Worm (Caenorhabditis elegans) whole organism, young adult: ENCODE measurements around the gene gst-28.

ENCODE experiments used
- B0336.3 ChIP-seq: fragments of 200-800 bp; sonication (Bioruptor generic); IDR thresholded peaks from 2 replicates; pipeline ENCODE4 v1.3.6; 2022; ENCODE audit warnings: missing genetic modification characterization, missing compliant biosample characterization
- C06A6.2 ChIP-seq: fragments of 200-800 bp; sonication (Bioruptor generic); conservative IDR thresholded peaks from 2 replicates; pipeline ENCODE4 v1.3.6; 2022; ENCODE audit warnings: missing genetic modification characterization, missing compliant biosample characterization
- F22D6.2 ChIP-seq: sonication (generic microtip); optimal IDR thresholded peaks from 2 replicates; lab custom pipeline; 2016; ENCODE audit warnings: mild to moderate bottlenecking, missing genetic modification characterization, missing compliant biosample characterization
- F37B4.10 ChIP-seq: fragments of 200-800 bp; sonication (Bioruptor generic); IDR thresholded peaks from 2 replicates; pipeline ENCODE4 v1.3.6; 2022; ENCODE audit warnings: missing genetic modification characterization, missing compliant biosample characterization
- Y53G8AR.9 ChIP-seq: fragments of 200-800 bp; sonication (Bioruptor generic); conservative IDR thresholded peaks from 2 replicates; pipeline ENCODE4 v1.3.6; 2022; ENCODE audit warnings: missing genetic modification reagents, missing genetic modification characterization, missing compliant biosample characterization
- Y79H2A.3 ChIP-seq: fragments of 200-800 bp; sonication (Bioruptor generic); conservative IDR thresholded peaks from 2 replicates; pipeline ENCODE4 v1.3.6; 2022; ENCODE audit warnings: missing genetic modification reagents, missing genetic modification characterization, missing compliant biosample characterization
- Y95B8A.8 ChIP-seq: fragments of 200-800 bp; sonication (Bioruptor generic); IDR thresholded peaks from 2 replicates; pipeline ENCODE4 v1.3.6; 2022; ENCODE audit warnings: missing genetic modification reagents, missing genetic modification characterization, missing compliant biosample characterization
- attf-5 ChIP-seq: fragments of 200-800 bp; sonication (Bioruptor generic); optimal IDR thresholded peaks from 2 replicates; lab custom pipeline; 2018; ENCODE audit warnings: mild to moderate bottlenecking, missing genetic modification characterization, missing compliant biosample characterization
- bed-1 ChIP-seq: fragments of 200-800 bp; sonication (Bioruptor generic); IDR thresholded peaks from 2 replicates; pipeline ENCODE4 v1.3.6; 2022; ENCODE audit warnings: missing genetic modification reagents, missing genetic modification characterization, missing compliant biosample characterization
- bed-2 ChIP-seq: fragments of 200-800 bp; sonication (Bioruptor generic); IDR thresholded peaks from 2 replicates; pipeline ENCODE4 v1.3.6; 2022; ENCODE audit warnings: missing genetic modification reagents, missing genetic modification characterization, missing compliant biosample characterization
- cebp-1 ChIP-seq, 2 experiments: fragments of 200-800 bp in 1 of 2; sonication (Bioruptor generic) in 1 of 2; sonication (generic microtip) in 1 of 2; IDR thresholded peaks in 1 of 2; optimal IDR thresholded peaks in 1 of 2; 2 replicates each; pipeline versions ENCODE4 v1.3.6 to Lab custom; 2017 to 2022; ENCODE audit warnings: missing compliant biosample characterization in 2 of 2, missing genetic modification characterization in 2 of 2, mild to moderate bottlenecking in 1 of 2, missing genetic modification reagents in 1 of 2, moderate library complexity in 1 of 2
- cebp-2 ChIP-seq: fragments of 200-800 bp; sonication (Bioruptor generic); IDR thresholded peaks from 2 replicates; pipeline ENCODE4 v1.3.6; 2022; ENCODE audit warnings: missing genetic modification characterization, missing compliant biosample characterization
- ceh-100 ChIP-seq: fragments of 200-800 bp; sonication (Bioruptor generic); IDR thresholded peaks from 2 replicates; pipeline ENCODE4 v1.3.6; 2022; ENCODE audit warnings: missing genetic modification reagents, missing genetic modification characterization, missing compliant biosample characterization
- ceh-27 ChIP-seq: fragments of 200-800 bp; sonication (Bioruptor generic); optimal IDR thresholded peaks from 2 replicates; lab custom pipeline; 2018; ENCODE audit warnings: mild to moderate bottlenecking, missing genetic modification characterization, moderate library complexity, missing compliant biosample characterization
- die-1 ChIP-seq: sonication (generic microtip); optimal IDR thresholded peaks from 2 replicates; lab custom pipeline; 2016; ENCODE audit warnings: missing genotype, mild to moderate bottlenecking, missing genetic modification characterization, missing compliant biosample characterization
- dpl-1 ChIP-seq: fragments of 150-350 bp; optimal IDR thresholded peaks from 2 replicates; lab custom pipeline; 2014; ENCODE audit warnings: missing biosample characterization, missing genetic modification reagents, missing genetic modification characterization
- fkh-3 ChIP-seq: sonication (generic microtip); optimal IDR thresholded peaks from 2 replicates; lab custom pipeline; 2016; ENCODE audit warnings: mild to moderate bottlenecking, missing genetic modification characterization, missing compliant biosample characterization
- hlh-12 ChIP-seq: sonication (generic microtip); optimal IDR thresholded peaks from 2 replicates; lab custom pipeline; 2016; ENCODE audit warnings: missing genetic modification characterization, missing compliant biosample characterization
- hmg-1.2 ChIP-seq: fragments of 200-800 bp; sonication (Bioruptor generic); IDR thresholded peaks from 2 replicates; pipeline ENCODE4 v1.3.6; 2022; ENCODE audit warnings: missing genetic modification reagents, missing genetic modification characterization, missing compliant biosample characterization
- lin-35 ChIP-seq, 3 experiments: fragments of 150-350 bp in 2 of 3; sonication (generic microtip) in 1 of 3; optimal IDR thresholded peaks; 2 replicates each; lab custom pipeline; 2014 to 2018; ENCODE audit warnings: missing biosample characterization in 3 of 3, missing genetic modification characterization in 3 of 3, missing genetic modification reagents in 3 of 3
- lin-40 ChIP-seq: sonication (generic microtip); optimal IDR thresholded peaks from 2 replicates; lab custom pipeline; 2016; ENCODE audit warnings: missing genetic modification characterization, mild to moderate bottlenecking, missing compliant biosample characterization, missing genotype, missing genetic modification reagents
- lin-54 ChIP-seq: fragments of 200-800 bp; sonication (Bioruptor generic); optimal IDR thresholded peaks from 2 replicates; lab custom pipeline; 2018; ENCODE audit warnings: mild to moderate bottlenecking, missing genetic modification characterization, missing compliant biosample characterization
- lir-1 ChIP-seq: fragments of 200-800 bp; sonication (Bioruptor generic); conservative IDR thresholded peaks from 2 replicates; pipeline ENCODE4 v1.3.6; 2022; ENCODE audit warnings: missing genetic modification reagents, missing genetic modification characterization, missing compliant biosample characterization
- lsy-27 ChIP-seq: sonication (generic microtip); optimal IDR thresholded peaks from 2 replicates; lab custom pipeline; 2017; ENCODE audit warnings: missing genetic modification characterization, mild to moderate bottlenecking, missing compliant biosample characterization, antibody characterized with exemption, missing genotype, borderline replicate concordance; ENCODE audit not compliant: insufficient read depth
- madf-10 ChIP-seq: sonication (generic microtip); optimal IDR thresholded peaks from 2 replicates; lab custom pipeline; 2016; ENCODE audit warnings: mild to moderate bottlenecking, missing genetic modification characterization, missing compliant biosample characterization
- madf-8 ChIP-seq: fragments of 200-800 bp; sonication (Bioruptor generic); conservative IDR thresholded peaks from 2 replicates; pipeline ENCODE4 v1.3.6; 2022; ENCODE audit warnings: missing genetic modification reagents, missing genetic modification characterization, missing compliant biosample characterization
- nfya-1 ChIP-seq: sonication (generic microtip); optimal IDR thresholded peaks from 2 replicates; lab custom pipeline; 2017; ENCODE audit warnings: antibody characterized with exemption, missing compliant biosample characterization, missing genetic modification characterization, borderline replicate concordance; ENCODE audit not compliant: insufficient read depth
- nhr-120 ChIP-seq: fragments of 200-800 bp; sonication (Bioruptor generic); IDR thresholded peaks from 2 replicates; pipeline ENCODE4 v1.3.6; 2022; ENCODE audit warnings: missing genetic modification characterization, missing compliant biosample characterization
- nhr-80 ChIP-seq: sonication (generic microtip); optimal IDR thresholded peaks from 2 replicates; lab custom pipeline; 2016; ENCODE audit warnings: missing genetic modification characterization, missing compliant biosample characterization
- pbrm-1 ChIP-seq: fragments of 200-800 bp; sonication (Bioruptor generic); IDR thresholded peaks from 2 replicates; pipeline ENCODE4 v1.3.6; 2022; ENCODE audit warnings: missing genetic modification reagents, missing genetic modification characterization, missing compliant biosample characterization
- pha-4 ChIP-seq: fragments of 150-350 bp; sonication (generic microtip); optimal IDR thresholded peaks from 2 replicates; lab custom pipeline; 2014; ENCODE audit warnings: missing biosample characterization, missing genetic modification reagents, missing genetic modification characterization
- rec-8 ChIP-seq, 2 experiments: sonication (generic microtip); optimal IDR thresholded peaks; 2 replicates each; lab custom pipeline; 2016; ENCODE audit warnings: mild to moderate bottlenecking in 2 of 2, missing genetic modification characterization in 2 of 2, missing genetic modification reagents in 2 of 2, missing genotype in 2 of 2, missing biosample characterization in 1 of 2, missing compliant biosample characterization in 1 of 2, moderate library complexity in 1 of 2
- sea-2 ChIP-seq: fragments of 200-800 bp; sonication (Bioruptor generic); IDR thresholded peaks from 2 replicates; pipeline ENCODE4 v1.3.6; 2022; ENCODE audit warnings: missing genetic modification characterization, missing compliant biosample characterization
- snpc-3.4 ChIP-seq: sonication (generic microtip); optimal IDR thresholded peaks from 2 replicates; lab custom pipeline; 2017; ENCODE audit warnings: missing genetic modification characterization, mild to moderate bottlenecking, missing compliant biosample characterization, antibody characterized with exemption, moderate library complexity, missing genotype, missing genetic modification reagents
- tbx-9 ChIP-seq: sonication (generic microtip); optimal IDR thresholded peaks from 2 replicates; lab custom pipeline; 2016; ENCODE audit warnings: borderline replicate concordance, missing genetic modification characterization, inconsistent platforms, missing compliant biosample characterization
- tlf-1 ChIP-seq: fragments of 200-800 bp; sonication (Bioruptor generic); optimal IDR thresholded peaks from 2 replicates; lab custom pipeline; 2018; ENCODE audit warnings: mild to moderate bottlenecking, missing genetic modification characterization, missing compliant biosample characterization
- unc-62 ChIP-seq: fragments of 150-350 bp; optimal IDR thresholded peaks from 2 replicates; lab custom pipeline; 2014; ENCODE audit warnings: missing biosample characterization, missing genetic modification reagents, missing genetic modification characterization
- zfh-2 ChIP-seq: fragments of 200-800 bp; sonication (Bioruptor generic); conservative IDR thresholded peaks from 2 replicates; pipeline ENCODE4 v1.3.6; 2022; ENCODE audit warnings: missing genetic modification reagents, missing genetic modification characterization, missing compliant biosample characterization
- ztf-28 ChIP-seq: fragments of 200-800 bp; sonication (Bioruptor generic); IDR thresholded peaks from 2 replicates; pipeline ENCODE4 v1.3.6; 2022; ENCODE audit warnings: missing genetic modification reagents, missing genetic modification characterization, missing compliant biosample characterization

gst-28 gene

ce11 chrII:15193961-15194360, 26.6 kb upstream of the gst-28 start (continued):
- TF ChIP-seq lin-54 (GFP tag; lab: Kevin White, UChicago) = no peak
- no peak for TF ChIP-seq tbx-9 (tag; lab: Kevin White, UChicago)

DNA sequence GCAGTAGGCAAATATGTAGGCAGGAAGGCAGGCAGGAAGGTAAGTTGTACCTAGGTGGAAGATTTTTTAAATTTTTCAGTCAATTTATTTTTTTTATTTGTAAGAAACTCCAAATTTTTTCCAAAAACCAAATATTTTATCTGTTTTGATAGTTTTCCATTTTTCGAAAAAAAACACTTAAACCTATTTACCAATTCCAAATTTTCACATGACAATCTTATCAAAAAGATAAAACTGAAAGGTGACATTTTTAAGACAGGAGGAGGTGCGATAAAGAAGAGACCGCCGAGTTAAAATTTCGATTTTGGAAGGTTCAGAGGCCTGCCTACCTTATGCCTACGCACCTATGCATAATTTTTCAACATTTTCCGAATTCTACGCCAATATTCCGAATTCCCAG, 23.6 kb upstream of the gst-28 start:
- TF ChIP-seq lin-35 (GFP tag; optimal IDR thresholded peaks at IDR 0.05; lab: Kevin White, UChicago) (no peak), ceh-27 (GFP tag; lab: Kevin White, UChicago) (no peak), nhr-80 (tag; lab: Kevin White, UChicago) (peak; percentile 35)

DNA sequence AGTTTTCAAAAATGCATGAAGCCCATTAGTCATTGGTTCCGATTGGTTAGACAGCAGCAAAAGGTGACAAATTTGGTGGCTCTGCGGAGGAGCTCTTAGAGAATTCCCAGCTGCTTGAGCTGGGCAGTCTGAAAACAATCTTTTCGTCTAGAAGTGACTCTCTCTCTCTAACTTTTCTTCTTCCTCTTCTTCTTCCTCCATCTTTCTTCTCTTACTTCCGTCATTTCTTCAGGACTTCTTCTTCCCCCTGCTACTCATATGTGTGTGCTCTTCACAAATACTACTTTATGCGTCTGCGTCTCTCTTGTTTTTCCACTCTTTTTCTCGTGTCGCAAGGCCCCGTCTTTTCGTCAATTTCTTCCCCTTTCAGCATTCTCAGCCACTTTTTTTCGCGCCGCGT, 22.6 kb upstream of the gst-28 start:
- TF ChIP-seq lir-1 (GFP tag; lab: Robert Waterston, UW) (no peak), tlf-1 (GFP tag; lab: Kevin White, UChicago) (no peak), hmg-1.2 (GFP tag; lab: Robert Waterston, UW) (peak; percentile 77; the same call in 1 of the 2 replicates), Y53G8AR.9 (GFP tag; lab: Robert Waterston, UW) (no peak)

DNA sequence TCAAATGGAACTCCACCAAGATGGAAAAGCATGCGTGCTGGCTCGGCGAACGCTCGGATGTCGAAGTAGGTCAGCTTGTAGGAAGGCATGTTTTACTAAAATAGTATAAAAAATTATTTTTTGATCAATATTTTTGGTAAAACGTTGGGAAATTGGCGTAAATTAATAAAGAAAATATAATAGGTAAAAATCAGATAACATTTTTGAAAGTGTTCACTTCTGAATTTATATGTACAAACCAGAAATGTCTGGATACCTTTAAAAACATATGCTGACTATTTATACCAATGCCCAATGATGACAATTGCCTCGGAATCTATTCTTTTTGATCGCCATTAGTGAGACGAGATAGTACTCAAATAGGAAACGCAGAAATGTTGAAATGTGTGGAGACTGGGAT, 17.9 kb upstream of the gst-28 start, which contains the start of gene gst-35:
Gene gst-35 (minus strand): TSS at position 101 of the 400 bp plus-strand sequence.
- TF ChIP-seq rec-8 (tag; optimal IDR thresholded peaks at IDR 0.05; lab: Kevin White, UChicago) = no peak
- TF ChIP-seq nhr-120 = no peak
- TF ChIP-seq B0336.3 (GFP tag; lab: Robert Waterston, UW) = no peak
- TF ChIP-seq lsy-27 (tag; lab: Kevin White, UChicago) = no peak
- no peak for TF ChIP-seq sea-2 (GFP tag; lab: Robert Waterston, UW)
- no peak for TF ChIP-seq F37B4.10 (GFP tag; lab: Robert Waterston, UW)
- no peak for TF ChIP-seq F22D6.2 (tag; lab: Kevin White, UChicago)
- no peak for TF ChIP-seq cebp-2 (GFP tag; lab: Robert Waterston, UW)
- TF ChIP-seq hlh-12 (tag; lab: Kevin White, UChicago) = no peak
- no peak for TF ChIP-seq bed-1
- no peak for TF ChIP-seq cebp-1 (GFP tag; IDR thresholded peaks at IDR 0.05; lab: Robert Waterston, UW)
- no peak for TF ChIP-seq cebp-1 (tag; optimal IDR thresholded peaks at IDR 0.05; lab: Kevin White, UChicago)
- TF ChIP-seq tbx-9 (tag; lab: Kevin White, UChicago) = no peak
- TF ChIP-seq hmg-1.2 (GFP tag; lab: Robert Waterston, UW) = no peak
- no peak for TF ChIP-seq die-1
- TF ChIP-seq pha-4 = no peak
- no peak for TF ChIP-seq ceh-100
- no peak for TF ChIP-seq ztf-28 (GFP tag; lab: Robert Waterston, UW)
- no peak for TF ChIP-seq C06A6.2 (GFP tag; lab: Robert Waterston, UW)
- TF ChIP-seq Y53G8AR.9 (GFP tag; lab: Robert Waterston, UW) = no peak
- TF ChIP-seq dpl-1 (GFP tag; lab: Kevin White, UChicago) = no peak

- TF ChIP-seq madf-10 (tag; lab: Kevin White, UChicago) = no peak
- TF ChIP-seq zfh-2 = no peak
- TF ChIP-seq bed-2 (GFP tag; lab: Robert Waterston, UW) = no peak
- no peak for TF ChIP-seq fkh-3 (tag; lab: Kevin White, UChicago)
- no peak for TF ChIP-seq nfya-1 (tag; lab: Kevin White, UChicago)
- no peak for TF ChIP-seq madf-8
- TF ChIP-seq Y95B8A.8 = no peak
- TF ChIP-seq Y79H2A.3 (GFP tag; lab: Robert Waterston, UW) = no peak
- no peak for TF ChIP-seq unc-62
- TF ChIP-seq snpc-3.4 (tag; lab: Kevin White, UChicago) = no peak
- no peak for TF ChIP-seq lin-40
- no peak for TF ChIP-seq attf-5 (GFP tag; lab: Kevin White, UChicago)
- TF ChIP-seq pbrm-1 (GFP tag; lab: Robert Waterston, UW) = no peak
Measured at ce11 chrII:15183139-15183538, 15.8 kb upstream of the gst-28 start, which contains the start of gene gst-34. gst-34 (minus strand) TSS chrII:15183239.
